Worm (Caenorhabditis elegans) whole organism, midembryonic: ENCODE data around the gene F48E8.4.

Experiments used
- T22C8.4 ChIP-seq: fragments of 200-800 bp; sonication (Bioruptor generic); IDR thresholded peaks from 2 replicates; pipeline ENCODE4 v1.3.6; 2022; ENCODE audit warnings: missing genetic modification characterization, missing compliant biosample characterization
- cog-1 ChIP-seq: sonication (generic microtip); optimal IDR thresholded peaks from 2 replicates; lab custom pipeline; 2016; ENCODE audit warnings: missing genetic modification characterization, missing compliant biosample characterization
- flt-1 ChIP-seq: fragments of 200-800 bp; sonication (Bioruptor generic); IDR thresholded peaks from 2 replicates; pipeline ENCODE4 v1.3.6; 2022; ENCODE audit warnings: missing genetic modification characterization, missing compliant biosample characterization
- klf-2 ChIP-seq: fragments of 200-800 bp; sonication (Bioruptor generic); conservative IDR thresholded peaks from 2 replicates; pipeline ENCODE4 v1.3.6; 2022; ENCODE audit warnings: missing genetic modification reagents, missing genetic modification characterization, missing compliant biosample characterization
- med-1 ChIP-seq: sonication (generic microtip); optimal IDR thresholded peaks from 2 replicates; lab custom pipeline; 2017; ENCODE audit warnings: missing genetic modification characterization, mild to moderate bottlenecking, missing compliant biosample characterization, antibody characterized with exemption, missing genetic modification reagents; ENCODE audit not compliant: insufficient read depth
- ref-1 ChIP-seq: fragments of 200-800 bp; sonication (Bioruptor generic); conservative IDR thresholded peaks from 2 replicates; pipeline ENCODE4 v1.3.6; 2022; ENCODE audit warnings: missing genetic modification reagents, missing genetic modification characterization, missing compliant biosample characterization
- tab-1 ChIP-seq: fragments of 200-800 bp; sonication (Bioruptor generic); IDR thresholded peaks from 2 replicates; pipeline ENCODE4 v1.3.6; 2022; ENCODE audit warnings: missing genetic modification characterization, missing compliant biosample characterization
- ztf-23 ChIP-seq: fragments of 200-800 bp; sonication (Bioruptor generic); IDR thresholded peaks from 2 replicates; pipeline ENCODE4 v1.3.6; 2022; ENCODE audit warnings: missing genetic modification reagents, missing genetic modification characterization, missing compliant biosample characterization
- ztf-29 ChIP-seq: fragments of 200-800 bp; sonication (Bioruptor generic); IDR thresholded peaks from 2 replicates; pipeline ENCODE4 v1.3.6; 2022; ENCODE audit warnings: missing genetic modification reagents, missing genetic modification characterization, missing compliant biosample characterization

ce11 chrIII:5420276-5420675 is 33.1 kb upstream of the F48E8.4 start:
- TF ChIP-seq ztf-23 (GFP tag; lab: Robert Waterston, UW) = no peak
- no peak for TF ChIP-seq T22C8.4 (GFP tag; lab: Robert Waterston, UW)
- TF ChIP-seq cog-1 (tag; lab: Kevin White, UChicago) = no peak
- TF ChIP-seq flt-1 (GFP tag; lab: Robert Waterston, UW) = no peak
- TF ChIP-seq klf-2 (GFP tag; lab: Robert Waterston, UW) = no peak
- TF ChIP-seq med-1 (GFP tag; lab: Kevin White, UChicago) = no peak
- TF ChIP-seq ztf-29 = no peak
- TF ChIP-seq ref-1 = no peak
- no peak for TF ChIP-seq tab-1
